Worm (Caenorhabditis elegans): ENCODE measurements around the gene clc-7.

The clc-7 gene

DNA sequence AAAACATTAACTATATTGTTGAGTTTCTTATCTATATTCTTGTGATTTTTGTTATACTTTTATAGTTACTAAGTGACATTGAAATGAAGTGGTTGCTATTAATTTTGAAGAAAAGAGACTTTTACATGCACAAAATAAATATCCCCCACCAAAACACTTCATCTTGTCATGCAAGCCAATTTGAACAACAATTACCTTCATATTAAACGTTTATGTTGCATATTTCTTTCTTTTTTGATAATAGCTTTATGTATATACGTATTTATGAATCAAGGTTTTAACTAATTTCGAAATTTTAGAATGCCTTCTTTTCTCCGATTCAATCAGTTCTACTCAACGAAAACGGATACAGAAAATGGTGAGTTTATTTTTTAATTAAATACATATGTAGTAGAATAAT, at the start of gene clc-7:
Gene clc-7, plus strand, starts transcription at position 301 of the 400 bp plus-strand sequence.
- TF ChIP-seq W03F9.2 (tag; optimal IDR thresholded peaks at IDR 0.05): no peak
- no peak for TF ChIP-seq him-1 (tag; optimal IDR thresholded peaks at IDR 0.05)
- no peak for TF ChIP-seq dao-5 (tag; optimal IDR thresholded peaks at IDR 0.05)

DNA sequence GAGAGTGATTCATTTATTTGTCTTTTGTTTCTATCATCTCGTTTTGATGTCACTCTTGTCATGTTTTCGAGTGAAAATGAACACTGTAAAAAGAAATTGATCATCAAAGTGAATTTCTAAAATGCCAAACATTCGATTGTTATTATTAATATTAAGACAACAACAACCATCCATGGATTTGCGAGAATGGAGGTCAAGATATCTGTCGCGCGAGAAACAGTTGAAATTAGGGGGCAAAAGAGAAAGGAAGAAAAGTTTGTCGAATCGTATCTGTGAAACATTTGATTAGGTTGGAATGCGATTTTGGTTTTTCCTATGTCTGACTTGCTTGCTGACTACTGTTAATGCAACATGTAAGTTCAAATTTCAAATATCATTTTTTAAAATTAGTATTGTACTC, 46.9 kb upstream of the clc-7 start, which contains the start of gene ZC449.2:
Gene ZC449.2, plus strand, starts transcription at position 290 of the 400 bp plus-strand sequence.
- TF ChIP-seq him-1 (tag; optimal IDR thresholded peaks at IDR 0.05) (no peak), dao-5 (tag; optimal IDR thresholded peaks at IDR 0.05) (no peak), W03F9.2 (tag; optimal IDR thresholded peaks at IDR 0.05) (no peak)

DNA sequence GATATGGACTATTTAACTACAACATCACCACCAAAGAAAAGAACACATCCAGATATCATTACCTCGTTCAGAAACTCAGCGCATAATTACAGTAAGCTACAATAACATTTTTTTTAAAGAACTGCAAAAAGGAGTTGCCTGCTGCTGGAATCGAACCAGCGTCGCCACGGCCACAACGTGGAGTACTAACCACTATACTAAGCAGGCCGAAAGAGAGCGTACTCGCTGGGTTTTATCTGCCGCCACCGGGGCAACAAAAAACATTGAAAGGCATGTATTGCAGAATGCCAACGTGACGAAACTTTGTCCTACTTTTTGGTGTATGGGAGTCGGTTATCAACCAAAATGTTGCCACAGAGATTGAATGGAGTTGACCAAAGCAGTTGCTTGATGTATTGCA, 45.2 kb upstream of the clc-7 start:
- TF ChIP-seq dao-5 (tag; optimal IDR thresholded peaks at IDR 0.05) (peak; percentile 56), W03F9.2 (tag; optimal IDR thresholded peaks at IDR 0.05) (no peak), him-1 (tag; optimal IDR thresholded peaks at IDR 0.05) (peak; percentile 40)

DNA sequence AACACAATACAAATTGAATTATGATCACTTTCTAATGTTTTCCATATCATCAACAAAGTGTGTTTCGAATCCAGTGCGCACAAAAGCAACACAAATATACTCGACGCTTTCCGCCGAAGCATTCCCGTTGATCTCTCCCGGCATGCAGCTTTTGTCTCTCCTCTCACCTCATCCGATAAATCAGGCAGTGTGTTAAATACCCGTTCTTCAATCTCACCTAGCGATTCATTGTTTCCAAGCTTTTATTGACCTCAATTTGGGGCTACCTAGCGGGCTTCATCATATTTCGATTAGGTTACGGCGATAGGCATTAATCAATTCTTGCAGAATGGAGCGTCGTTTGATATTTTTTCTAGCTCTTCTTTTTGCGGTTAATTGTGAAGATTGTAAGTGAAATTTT, 43.6 kb upstream of the clc-7 start, which contains the start of gene ZC449.1:
Gene ZC449.1, plus strand, starts transcription at position 121 of the 400 bp plus-strand sequence.
- no peak for TF ChIP-seq dao-5 (tag; optimal IDR thresholded peaks at IDR 0.05)
- no peak for TF ChIP-seq him-1 (tag; optimal IDR thresholded peaks at IDR 0.05)
- TF ChIP-seq W03F9.2 (tag; optimal IDR thresholded peaks at IDR 0.05): no peak

DNA sequence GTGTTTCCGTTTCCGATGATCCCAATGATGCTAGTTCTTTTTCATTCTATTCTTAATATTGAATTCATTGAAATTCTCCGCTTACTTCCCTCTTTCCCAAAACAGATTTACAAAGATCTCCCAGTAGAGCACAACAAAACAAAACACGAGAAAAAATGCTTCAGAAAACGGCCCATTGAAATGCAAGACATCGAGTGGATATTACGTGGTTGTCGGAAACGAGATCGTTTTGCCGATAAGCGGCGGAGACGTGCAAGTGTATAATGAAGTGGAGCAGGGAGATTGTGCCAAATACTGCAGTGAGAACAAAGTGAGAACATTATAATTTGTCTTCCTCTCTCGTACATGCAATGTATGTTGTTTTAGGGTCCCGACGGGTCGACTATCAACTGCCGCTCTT, 41.4 kb upstream of the clc-7 start:
- TF ChIP-seq dao-5 (tag; optimal IDR thresholded peaks at IDR 0.05): no peak
- TF ChIP-seq him-1 (tag; optimal IDR thresholded peaks at IDR 0.05): no peak
- TF ChIP-seq W03F9.2 (tag; optimal IDR thresholded peaks at IDR 0.05): no peak

DNA sequence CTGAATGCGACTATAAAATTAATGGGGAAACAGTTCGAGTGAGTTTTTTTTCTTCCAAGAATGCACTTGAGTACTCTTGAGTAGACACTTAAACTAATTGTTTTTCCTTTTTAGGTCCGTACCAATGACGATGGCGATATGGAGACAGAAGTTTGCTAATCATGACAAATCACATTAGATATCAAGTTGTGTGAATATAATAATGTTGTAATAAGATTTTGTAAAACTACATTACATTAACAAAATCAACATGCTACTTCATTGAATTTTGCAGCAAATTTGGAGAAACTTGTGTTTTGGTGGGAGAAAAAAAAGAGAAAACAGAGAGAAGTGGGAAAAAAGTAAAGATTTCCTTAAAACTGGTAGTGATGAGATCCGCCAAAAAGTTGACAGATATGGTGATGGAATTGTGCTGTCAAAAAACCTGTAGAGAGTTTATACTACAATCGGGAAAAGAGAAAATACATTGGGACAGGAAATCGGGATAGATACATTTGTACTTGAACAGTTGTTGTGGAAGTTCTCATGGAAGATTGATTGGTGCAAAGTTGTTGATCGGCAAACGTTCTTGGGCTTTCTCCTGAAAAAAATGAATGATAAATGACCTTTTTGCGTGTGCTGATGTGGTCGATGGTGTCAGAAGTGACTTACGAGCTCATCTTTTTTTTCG, 39.8 kb upstream of the clc-7 start:
- TF ChIP-seq dao-5 (tag; optimal IDR thresholded peaks at IDR 0.05) (no peak), W03F9.2 (tag; optimal IDR thresholded peaks at IDR 0.05) (no peak), him-1 (tag; optimal IDR thresholded peaks at IDR 0.05) (no peak)

DNA sequence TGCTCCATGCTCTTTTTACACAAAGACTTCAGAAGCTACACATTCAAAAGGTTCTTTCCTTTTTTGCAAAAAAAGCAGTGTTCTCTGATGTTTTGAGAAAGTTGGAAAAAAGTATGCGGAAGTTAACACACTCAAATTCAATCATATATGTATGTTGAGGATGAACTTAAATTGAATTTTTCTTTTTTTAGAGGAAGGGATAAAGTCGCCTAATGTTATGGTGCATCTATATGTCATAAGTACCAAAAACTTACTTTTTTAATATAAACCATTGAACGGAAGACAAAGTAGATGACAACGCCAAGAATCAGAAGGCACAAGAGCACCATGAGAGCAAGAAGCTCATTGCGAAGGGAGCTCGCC, 39.3 kb upstream of the clc-7 start:
- TF ChIP-seq W03F9.2 (tag; optimal IDR thresholded peaks at IDR 0.05) (no peak), dao-5 (tag; optimal IDR thresholded peaks at IDR 0.05) (no peak), him-1 (tag; optimal IDR thresholded peaks at IDR 0.05) (no peak)

DNA sequence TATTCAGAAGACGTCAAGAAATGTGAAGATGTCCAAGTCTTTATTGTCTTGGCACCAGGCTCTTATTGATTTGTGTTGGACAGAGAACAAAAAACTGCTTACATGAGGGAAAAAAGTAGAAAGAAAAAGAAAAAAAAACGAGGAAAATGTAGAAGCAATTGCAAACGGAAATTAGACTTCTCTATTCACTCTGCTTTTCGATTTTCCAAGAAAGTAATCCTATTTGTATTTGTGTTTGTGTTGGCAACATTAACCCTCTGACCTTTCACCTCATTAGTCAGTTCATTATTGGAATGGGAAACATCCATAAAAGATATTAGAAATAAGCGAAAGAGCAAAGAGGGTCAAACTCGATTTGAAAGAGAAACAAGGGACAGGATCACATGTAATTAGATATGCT, 36.2 kb upstream of the clc-7 start:
- TF ChIP-seq him-1 (tag; optimal IDR thresholded peaks at IDR 0.05) (no peak), W03F9.2 (tag; optimal IDR thresholded peaks at IDR 0.05) (no peak), dao-5 (tag; optimal IDR thresholded peaks at IDR 0.05) (no peak)

DNA sequence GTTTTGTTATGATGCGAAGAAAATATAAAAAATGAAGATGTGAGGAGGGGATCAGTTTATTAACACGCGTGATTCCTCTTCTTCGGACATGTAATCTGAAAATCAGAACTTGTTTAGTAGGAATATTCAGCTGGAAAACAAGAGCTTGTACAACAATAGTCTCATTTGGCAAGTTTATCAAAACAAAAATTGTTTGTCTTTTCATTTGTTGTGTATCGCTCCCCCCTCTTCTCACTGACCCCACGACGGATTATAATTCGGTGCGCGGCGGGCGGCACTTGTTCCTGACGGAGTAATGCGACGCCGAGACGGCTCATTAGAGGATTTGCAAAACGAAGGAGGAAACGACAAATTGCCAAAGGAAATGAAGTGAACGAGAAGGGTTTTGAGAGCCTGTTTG, 34.0 kb upstream of the clc-7 start, which contains the start of gene ZC449.4:
Gene ZC449.4, minus strand, starts transcription at position 101 of the 400 bp plus-strand sequence.
- no peak for TF ChIP-seq him-1 (tag; optimal IDR thresholded peaks at IDR 0.05)
- no peak for TF ChIP-seq W03F9.2 (tag; optimal IDR thresholded peaks at IDR 0.05)
- TF ChIP-seq dao-5 (tag; optimal IDR thresholded peaks at IDR 0.05): no peak

DNA sequence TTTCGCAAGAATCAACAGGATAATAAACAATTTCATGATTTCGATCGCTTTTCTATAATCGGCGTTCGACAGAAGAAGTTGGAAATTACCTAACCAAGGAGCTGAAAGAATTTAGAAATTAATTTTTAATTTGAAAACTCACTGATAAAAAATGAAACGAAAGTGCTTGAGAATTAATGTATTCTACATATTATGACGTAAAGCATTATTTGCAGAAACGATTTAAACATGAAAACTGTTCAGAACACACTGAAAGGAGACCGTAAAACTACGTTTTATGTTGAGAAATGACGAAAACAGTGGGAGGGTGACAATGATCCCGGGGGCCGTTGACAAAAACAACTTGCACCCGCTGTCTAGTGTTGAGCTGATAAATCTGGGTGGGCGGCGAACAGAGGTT, 30.2 kb upstream of the clc-7 start, which contains the start of gene ZC449.5:
Gene ZC449.5, minus strand, starts transcription at position 101 of the 400 bp plus-strand sequence.
- no peak for TF ChIP-seq dao-5 (tag; optimal IDR thresholded peaks at IDR 0.05)
- TF ChIP-seq W03F9.2 (tag; optimal IDR thresholded peaks at IDR 0.05): no peak
- TF ChIP-seq him-1 (tag; optimal IDR thresholded peaks at IDR 0.05): no peak

DNA sequence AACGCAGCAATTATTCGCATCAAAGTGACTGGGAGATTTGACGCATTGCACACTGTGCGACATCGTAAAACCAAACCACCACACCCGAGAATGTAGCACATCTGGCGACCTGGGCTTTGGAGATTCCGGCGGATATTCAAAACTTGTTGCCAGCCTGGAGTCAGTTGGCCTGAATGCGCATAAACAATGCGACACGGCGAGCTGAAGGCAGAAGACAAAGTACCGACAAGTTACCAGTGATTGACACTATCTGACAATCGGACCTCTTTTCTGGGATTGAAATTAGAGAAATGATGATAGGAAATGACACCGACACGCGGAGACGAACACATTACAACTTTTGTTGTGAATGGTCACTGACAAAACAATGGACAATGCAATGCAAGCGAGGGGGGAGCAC, 29.1 kb upstream of the clc-7 start:
- TF ChIP-seq dao-5 (tag; optimal IDR thresholded peaks at IDR 0.05) (no peak), him-1 (tag; optimal IDR thresholded peaks at IDR 0.05) (no peak), W03F9.2 (tag; optimal IDR thresholded peaks at IDR 0.05) (no peak)

DNA sequence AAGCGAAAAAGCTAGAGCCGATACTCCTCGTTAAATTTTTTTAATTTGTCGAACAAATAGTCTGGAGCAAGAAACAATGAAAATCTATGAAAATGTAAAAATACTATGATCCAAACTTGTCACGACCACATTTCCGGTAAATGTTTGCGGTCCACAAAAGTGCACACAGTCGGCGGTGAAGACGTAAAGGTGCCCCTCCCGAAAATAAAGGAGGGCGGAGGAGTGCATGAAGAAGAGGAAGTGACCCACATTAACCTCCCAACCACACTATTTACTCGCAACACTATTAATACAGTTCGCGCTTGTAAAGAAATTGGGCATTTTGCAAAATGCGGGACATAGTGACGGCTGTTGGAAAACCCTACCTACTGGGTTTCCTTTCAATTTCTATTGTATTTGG, 27.9 kb upstream of the clc-7 start:
- TF ChIP-seq him-1 (tag; optimal IDR thresholded peaks at IDR 0.05): no peak
- TF ChIP-seq W03F9.2 (tag; optimal IDR thresholded peaks at IDR 0.05): no peak
- no peak for TF ChIP-seq dao-5 (tag; optimal IDR thresholded peaks at IDR 0.05)

DNA sequence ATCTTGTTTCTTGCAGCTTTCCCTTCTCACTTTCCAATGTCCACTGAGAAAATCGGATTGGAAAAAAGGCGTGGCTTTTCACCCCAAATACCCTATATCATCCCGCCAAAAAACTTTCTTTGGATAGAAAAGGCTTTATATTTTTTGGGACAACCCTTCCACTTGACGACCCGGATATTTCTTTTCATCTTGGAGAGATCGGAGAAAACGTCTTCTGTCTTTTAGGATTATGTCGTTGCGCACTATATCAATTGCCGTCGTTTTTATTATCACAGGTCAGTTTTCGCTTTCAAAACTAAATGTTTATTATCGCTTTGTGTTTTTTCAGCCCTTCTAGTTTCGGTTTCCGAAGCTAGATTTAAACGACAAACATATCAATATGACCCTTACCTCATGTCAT, 24.0 kb upstream of the clc-7 start, which contains the start of gene Y64H9A.2:
Gene Y64H9A.2, plus strand, starts transcription at position 90 of the 400 bp plus-strand sequence.
- TF ChIP-seq dao-5 (tag; optimal IDR thresholded peaks at IDR 0.05) (no peak), W03F9.2 (tag; optimal IDR thresholded peaks at IDR 0.05) (no peak), him-1 (tag; optimal IDR thresholded peaks at IDR 0.05) (no peak)

DNA sequence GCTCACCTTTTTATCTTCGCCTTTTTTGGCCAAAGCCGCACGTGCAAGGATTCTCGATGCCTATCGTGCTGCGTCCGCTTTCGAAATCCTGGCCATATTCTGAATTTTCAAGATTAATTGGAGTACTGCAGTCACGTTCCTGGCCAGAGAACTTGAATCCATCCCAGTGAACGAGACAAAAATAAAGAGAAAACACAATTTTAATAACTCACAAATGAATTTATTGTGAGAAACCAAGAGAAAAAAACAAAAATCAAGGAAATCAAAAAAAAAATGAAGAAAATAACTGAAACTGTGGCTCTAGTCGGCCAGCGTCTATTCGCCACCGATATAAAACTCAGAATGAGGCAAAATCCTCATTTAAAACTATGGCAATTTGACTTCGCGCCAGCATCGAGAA, 8.7 kb upstream of the clc-7 start, which contains the start of gene C24H10.4:
Gene C24H10.4, minus strand, starts transcription at position 101 of the 400 bp plus-strand sequence.
- TF ChIP-seq him-1 (tag; optimal IDR thresholded peaks at IDR 0.05) (no peak), dao-5 (tag; optimal IDR thresholded peaks at IDR 0.05) (no peak), W03F9.2 (tag; optimal IDR thresholded peaks at IDR 0.05) (no peak)

DNA sequence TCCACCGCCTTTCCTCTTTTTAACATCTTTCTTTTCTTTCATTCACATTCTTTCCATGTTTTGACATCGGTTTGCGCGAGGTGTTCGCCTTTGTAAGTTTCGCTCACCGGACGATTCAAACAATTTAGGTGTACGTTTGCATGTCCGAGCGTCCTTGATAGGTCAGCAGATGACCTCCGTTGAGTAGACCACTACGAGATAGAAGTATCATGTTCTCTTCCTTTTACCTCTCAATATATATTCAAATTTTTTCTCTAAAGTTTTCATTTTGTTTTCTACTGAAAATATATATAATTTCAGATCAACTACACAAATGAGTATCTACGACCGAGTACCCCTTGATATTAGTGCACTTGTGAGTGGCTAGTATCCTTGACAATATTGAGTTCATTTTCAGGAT, 7.1 kb upstream of the clc-7 start, which contains the start of gene C24H10.3:
Gene C24H10.3, plus strand, starts transcription at position 301 of the 400 bp plus-strand sequence.
- TF ChIP-seq W03F9.2 (tag; optimal IDR thresholded peaks at IDR 0.05) (no peak), him-1 (tag; optimal IDR thresholded peaks at IDR 0.05) (no peak), dao-5 (tag; optimal IDR thresholded peaks at IDR 0.05) (no peak)
